Fruit fly (Drosophila melanogaster) whole organism, prepupa: ENCODE data around the gene Syx4.

Source experiments
- CG11762 ChIP-seq: fragments of 200-800 bp; sonication (Bioruptor generic); optimal IDR thresholded peaks from 3 replicates; lab custom pipeline; 2016; ENCODE audit warnings: missing biosample characterization, missing genetic modification characterization; ENCODE audit not compliant: insufficient read depth
- CG11902 ChIP-seq: fragments of 200-800 bp; sonication (Bioruptor generic); optimal IDR thresholded peaks from 3 replicates; lab custom pipeline; 2016; ENCODE audit warnings: missing biosample characterization, missing genetic modification characterization
- CG32006 ChIP-seq: fragments of 200-800 bp; sonication (Bioruptor generic); optimal IDR thresholded peaks from 3 replicates; lab custom pipeline; 2017; ENCODE audit warnings: missing biosample characterization, mild to moderate bottlenecking, missing genetic modification characterization
- CG6854 ChIP-seq: fragments of 200-800 bp; sonication (Bioruptor generic); optimal IDR thresholded peaks from 2 replicates; lab custom pipeline; 2017; ENCODE audit warnings: missing biosample characterization, mild to moderate bottlenecking, missing genetic modification characterization
- Gug ChIP-seq: fragments of 200-800 bp; sonication (Bioruptor generic); IDR thresholded peaks from 2 replicates; pipeline ENCODE4 v1.3.6; 2022; ENCODE audit warnings: missing biosample characterization, missing genetic modification characterization
- Hr39 ChIP-seq: fragments of 200-800 bp; sonication (Bioruptor generic); optimal IDR thresholded peaks from 2 replicates; lab custom pipeline; 2016; ENCODE audit warnings: missing biosample characterization, missing genetic modification characterization
- Smox ChIP-seq: fragments of 200-800 bp; sonication (Bioruptor generic); optimal IDR thresholded peaks from 3 replicates; lab custom pipeline; 2016; ENCODE audit warnings: missing biosample characterization, missing genetic modification characterization
- Sox102F ChIP-seq: fragments of 200-800 bp; sonication (Bioruptor generic); optimal IDR thresholded peaks from 2 replicates; lab custom pipeline; 2016; ENCODE audit warnings: missing biosample characterization, mild to moderate bottlenecking, missing genetic modification characterization
- achi ChIP-seq: fragments of 200-800 bp; sonication (Bioruptor generic); optimal IDR thresholded peaks from 3 replicates; lab custom pipeline; 2016; ENCODE audit warnings: missing biosample characterization, missing genetic modification characterization
- vri ChIP-seq: fragments of 200-800 bp; sonication (Bioruptor generic); optimal IDR thresholded peaks from 3 replicates; lab custom pipeline; 2016; ENCODE audit warnings: missing biosample characterization, mild to moderate bottlenecking, missing genetic modification characterization

DNA sequence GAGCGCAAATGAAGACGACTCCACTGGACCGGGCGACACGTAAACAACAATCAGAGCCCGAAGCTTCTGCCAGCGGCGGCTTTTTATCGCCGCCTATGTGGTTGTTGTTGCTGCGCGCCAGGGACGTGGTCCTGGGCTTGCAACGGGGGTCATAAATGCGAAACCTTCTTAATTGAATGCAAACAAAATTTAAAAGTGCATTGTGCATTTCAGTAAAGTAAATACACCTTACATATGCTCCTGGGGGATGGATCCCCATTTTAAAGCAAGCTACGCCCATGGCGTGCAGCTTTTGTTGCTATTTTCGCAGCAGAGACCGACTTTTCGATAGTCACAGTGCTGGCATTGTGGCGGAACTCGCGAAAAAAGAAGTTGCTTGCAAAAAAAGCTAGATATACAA lies 40.2 kb downstream of the Syx4 start, which contains the start of gene Ugalt:
- TF ChIP-seq CG11762 (GFP tag; lab: Kevin White, UChicago), result peak; percentile 100
- peak; percentile 100 for TF ChIP-seq Hr39 (GFP tag; lab: Kevin White, UChicago)
- TF ChIP-seq achi (GFP tag; lab: Kevin White, UChicago), result peak; percentile 100
- TF ChIP-seq Sox102F, result peak; percentile 100
- peak; percentile 100 for TF ChIP-seq Smox
- TF ChIP-seq CG6854 (GFP tag; lab: Kevin White, UChicago), result peak; percentile 100
- TF ChIP-seq Gug, result peak; percentile 100
- peak; percentile 100 for TF ChIP-seq CG32006 (GFP tag; lab: Kevin White, UChicago)
- peak; percentile 100 for TF ChIP-seq CG11902 (GFP tag; lab: Kevin White, UChicago)
- peak; percentile 100 for TF ChIP-seq vri (GFP tag; lab: Kevin White, UChicago)
